Worm (Caenorhabditis elegans): Measurements from ENCODE around the gene exos-8.

The exos-8 gene

ce11 chrII:6741428-6741827, at the start of gene exos-8:
Gene exos-8, plus strand, starts transcription at chrII:6741691.
- peak; percentile 24 for TF ChIP-seq F13C5.2 (tag; optimal IDR thresholded peaks at IDR 0.05)
- TF ChIP-seq hnd-1 (tag; optimal IDR thresholded peaks at IDR 0.05), result peak; percentile 18
- peak; percentile 45 for TF ChIP-seq tbx-37 (GFP tag; conservative IDR thresholded peaks at IDR 0.05)
- no peak; the same call in 1 of the 2 replicates for TF ChIP-seq pes-1 (GFP tag; IDR thresholded peaks at IDR 0.05)
- peak; percentile 14 for TF ChIP-seq ceh-13 (GFP tag; optimal IDR thresholded peaks at IDR 0.05)
- peak; percentile 62 for TF ChIP-seq ets-7 (tag; optimal IDR thresholded peaks at IDR 0.05)

ce11 chrII:6695388-6695787, 46.1 kb upstream of the exos-8 start, which contains the start of gene C18H9.5:
Gene C18H9.5, minus strand, starts transcription at chrII:6695566.
- TF ChIP-seq scrt-1 (GFP tag; IDR thresholded peaks at IDR 0.05) (no peak), flt-1 (GFP tag; IDR thresholded peaks at IDR 0.05) (no peak), F13C5.2 (tag; optimal IDR thresholded peaks at IDR 0.05) (no peak), ceh-13 (GFP tag; optimal IDR thresholded peaks at IDR 0.05) (no peak), ceh-36 (tag; optimal IDR thresholded peaks at IDR 0.05) (no peak), sea-1 (GFP tag; conservative IDR thresholded peaks at IDR 0.05) (no peak), tbx-37 (GFP tag; conservative IDR thresholded peaks at IDR 0.05) (no peak), ets-7 (tag; optimal IDR thresholded peaks at IDR 0.05) (no peak), ama-1 (optimal IDR thresholded peaks at IDR 0.05) (no peak), hmg-4 (GFP tag; optimal IDR thresholded peaks at IDR 0.05) (no peak), hnd-1 (tag; optimal IDR thresholded peaks at IDR 0.05) (no peak), hmbx-1 (tag; optimal IDR thresholded peaks at IDR 0.05) (no peak), tbx-11 (GFP tag; IDR thresholded peaks at IDR 0.05) (no peak), pes-1 (GFP tag; IDR thresholded peaks at IDR 0.05) (no peak), tra-4 (tag; optimal IDR thresholded peaks at IDR 0.05) (no peak), aly-1 (tag; optimal IDR thresholded peaks at IDR 0.05) (no peak), B0310.2 (tag; optimal IDR thresholded peaks at IDR 0.05) (no peak)

- TF ChIP-seq ceh-36 (tag; optimal IDR thresholded peaks at IDR 0.05) (no peak), ama-1 (optimal IDR thresholded peaks at IDR 0.05) (no peak), flt-1 (GFP tag; IDR thresholded peaks at IDR 0.05) (no peak), tbx-37 (GFP tag; conservative IDR thresholded peaks at IDR 0.05) (no peak)
These were observed 42.7 kb upstream of the exos-8 start, which contains the start of gene C18H9.1 for ce11 chrII:6698784-6699183. Gene C18H9.1, plus strand, starts transcription at chrII:6699084.

- TF ChIP-seq tbx-11 (GFP tag; IDR thresholded peaks at IDR 0.05) (no peak), sea-1 (GFP tag; conservative IDR thresholded peaks at IDR 0.05) (no peak), ceh-36 (tag; optimal IDR thresholded peaks at IDR 0.05) (no peak)
These were observed 40.0 kb upstream of the exos-8 start, which contains the start of gene C18H9.6 for ce11 chrII:6701497-6701896. Gene C18H9.6, minus strand, starts transcription at chrII:6701625.

- TF ChIP-seq hnd-1 (tag; optimal IDR thresholded peaks at IDR 0.05), result no peak
- TF ChIP-seq ets-7 (tag; optimal IDR thresholded peaks at IDR 0.05), result no peak
- TF ChIP-seq F13C5.2 (tag; optimal IDR thresholded peaks at IDR 0.05), result no peak
- no peak for TF ChIP-seq flt-1 (GFP tag; IDR thresholded peaks at IDR 0.05)
- no peak for TF ChIP-seq ama-1 (optimal IDR thresholded peaks at IDR 0.05)
- no peak for TF ChIP-seq pes-1 (GFP tag; IDR thresholded peaks at IDR 0.05)
- TF ChIP-seq ceh-13 (GFP tag; optimal IDR thresholded peaks at IDR 0.05), result no peak
- no peak for TF ChIP-seq hmbx-1 (tag; optimal IDR thresholded peaks at IDR 0.05)
- TF ChIP-seq tbx-37 (GFP tag; conservative IDR thresholded peaks at IDR 0.05), result no peak
- TF ChIP-seq scrt-1 (GFP tag; IDR thresholded peaks at IDR 0.05), result no peak
- no peak for TF ChIP-seq tbx-11 (GFP tag; IDR thresholded peaks at IDR 0.05)
- TF ChIP-seq tra-4 (tag; optimal IDR thresholded peaks at IDR 0.05), result no peak
- no peak for TF ChIP-seq hmg-4 (GFP tag; optimal IDR thresholded peaks at IDR 0.05)
- TF ChIP-seq B0310.2 (tag; optimal IDR thresholded peaks at IDR 0.05), result no peak
- no peak for TF ChIP-seq ceh-36 (tag; optimal IDR thresholded peaks at IDR 0.05)
- TF ChIP-seq sea-1 (GFP tag; conservative IDR thresholded peaks at IDR 0.05), result no peak
- no peak for TF ChIP-seq aly-1 (tag; optimal IDR thresholded peaks at IDR 0.05)
These were observed 35.8 kb upstream of the exos-8 start, which contains the start of gene rpy-1 for ce11 chrII:6705593-6706228. Gene rpy-1, minus strand, starts transcription at chrII:6705643.

ce11 chrII:6706552-6707091, 34.9 kb upstream of the exos-8 start:
- TF ChIP-seq scrt-1 (GFP tag; IDR thresholded peaks at IDR 0.05) (no peak), ceh-36 (tag; optimal IDR thresholded peaks at IDR 0.05) (no peak), F13C5.2 (tag; optimal IDR thresholded peaks at IDR 0.05) (no peak), tbx-11 (GFP tag; IDR thresholded peaks at IDR 0.05) (no peak), B0310.2 (tag; optimal IDR thresholded peaks at IDR 0.05) (no peak), hnd-1 (tag; optimal IDR thresholded peaks at IDR 0.05) (no peak), ama-1 (optimal IDR thresholded peaks at IDR 0.05) (no peak), tbx-37 (GFP tag; conservative IDR thresholded peaks at IDR 0.05) (no peak), hmbx-1 (tag; optimal IDR thresholded peaks at IDR 0.05) (no peak), pes-1 (GFP tag; IDR thresholded peaks at IDR 0.05) (no peak), flt-1 (GFP tag; IDR thresholded peaks at IDR 0.05) (no peak), ets-7 (tag; optimal IDR thresholded peaks at IDR 0.05) (no peak), hmg-4 (GFP tag; optimal IDR thresholded peaks at IDR 0.05) (no peak), sea-1 (GFP tag; conservative IDR thresholded peaks at IDR 0.05) (no peak)

ce11 chrII:6707496-6708260, 33.8 kb upstream of the exos-8 start:
- TF ChIP-seq pes-1 (GFP tag; IDR thresholded peaks at IDR 0.05), result no peak
- no peak for TF ChIP-seq tbx-11 (GFP tag; IDR thresholded peaks at IDR 0.05)
- TF ChIP-seq hmg-4 (GFP tag; optimal IDR thresholded peaks at IDR 0.05), result no peak
- no peak for TF ChIP-seq flt-1 (GFP tag; IDR thresholded peaks at IDR 0.05)
- no peak for TF ChIP-seq tbx-37 (GFP tag; conservative IDR thresholded peaks at IDR 0.05)

Data from whole organism, early embryonic.